Fruit fly (Drosophila melanogaster) S2 (cell line): ENCODE measurements around the gene CG11131.

Experiments used
- CG8478 ChIP-seq: fragments of >200 bp; optimal IDR thresholded peaks from 2 replicates; lab custom pipeline; 2018
- CTCF ChIP-seq, 2 experiments: fragments of >200 bp; optimal IDR thresholded peaks; 2 replicates each; lab custom pipeline; 2018

DNA sequence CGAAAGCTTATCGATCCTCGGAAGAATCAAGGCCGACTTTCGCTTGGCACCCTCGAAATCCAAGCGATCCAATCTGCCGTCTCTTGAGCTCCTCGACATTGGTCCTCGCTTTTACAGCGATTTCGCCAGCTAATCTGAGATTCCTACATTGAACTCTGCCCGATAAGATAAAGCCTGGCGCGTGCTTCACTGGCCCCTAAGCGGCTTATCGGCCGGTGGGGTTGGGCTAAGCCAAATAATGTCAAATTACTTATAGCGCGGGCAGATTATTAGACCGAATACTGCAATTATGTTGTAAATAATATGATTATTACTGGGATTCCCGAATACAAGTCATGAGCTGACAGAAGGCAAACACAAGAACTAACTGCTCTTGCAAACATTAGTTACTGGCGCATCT is 8.5 kb upstream of the CG11131 start:
- TF ChIP-seq CTCF (optimal IDR thresholded peaks at IDR 0.05; lab: Kevin White, UChicago): no peak
- no peak for TF ChIP-seq CG8478 (lab: Kevin White, UChicago)
